Fruit fly (Drosophila melanogaster): ENCODE results near the gene CG12011.
A peak's percentile ranks its signal among the peaks of the same experiment; 100 is the strongest.

The CG12011 gene

dm6 chr3L:1741655-1742551, 47.5 kb downstream of the CG12011 start (continued):
- TF ChIP-seq CG13296 (GFP tag; optimal IDR thresholded peaks at IDR 0.05) (peak; percentile 60), MESR4 (GFP tag; optimal IDR thresholded peaks at IDR 0.05) (no peak), Dip2 (GFP tag; IDR thresholded peaks at IDR 0.05) (no peak), CG12744 (GFP tag; optimal IDR thresholded peaks at IDR 0.05) (no peak), Kr (GFP tag; optimal IDR thresholded peaks at IDR 0.05) (no peak), hkb (optimal IDR thresholded peaks at IDR 0.05) (no peak), hkb (GFP tag; IDR thresholded peaks at IDR 0.05) (no peak; the same call in 1 of the 2 replicates), tin (GFP tag; optimal IDR thresholded peaks at IDR 0.05) (no peak), CG2120 (GFP tag; optimal IDR thresholded peaks at IDR 0.05) (no peak), CG18764 (GFP tag; optimal IDR thresholded peaks at IDR 0.05) (no peak), Dbx (GFP tag; IDR thresholded peaks at IDR 0.05) (peak; percentile 15; the same call in 1 of the 3 replicates), lab (GFP tag; optimal IDR thresholded peaks at IDR 0.05) (peak; percentile 40), CG10543 (GFP tag; optimal IDR thresholded peaks at IDR 0.05) (peak; percentile 75), so (GFP tag; IDR thresholded peaks at IDR 0.05) (peak; percentile 39; the same call in 1 of the 3 replicates), Hr78 (GFP tag; optimal IDR thresholded peaks at IDR 0.05) (peak in 1 of 2 experiments; percentile 7), MTF-1 (GFP tag; optimal IDR thresholded peaks at IDR 0.05; ENCODE audit: borderline replicate concordance) (no peak), HmgZ (tag; optimal IDR thresholded peaks at IDR 0.05) (peak; percentile 22), CG6854 (GFP tag; optimal IDR thresholded peaks at IDR 0.05) (peak; percentile 29)

dm6 chr3L:1742552-1743097, 48.2 kb downstream of the CG12011 start:
- peak; percentile 13 for TF ChIP-seq ac (GFP tag; optimal IDR thresholded peaks at IDR 0.05)
- TF ChIP-seq ken (GFP tag; IDR thresholded peaks at IDR 0.05): 0 out of 3 replicates have a peak, but pooled peaks have one; percentile 49
- TF ChIP-seq kni (GFP tag; optimal IDR thresholded peaks at IDR 0.05): peak; percentile 13
- peak; percentile 35 for TF ChIP-seq HLHmδ (GFP tag; optimal IDR thresholded peaks at IDR 0.05)
- TF ChIP-seq hbn (GFP tag; IDR thresholded peaks at IDR 0.05; ENCODE audit: partially characterized antibody): no peak
- no peak for TF ChIP-seq unpg (GFP tag; optimal IDR thresholded peaks at IDR 0.05)
- TF ChIP-seq run (tag; optimal IDR thresholded peaks at IDR 0.05): no peak
- peak; percentile 4 for TF ChIP-seq NC2β (GFP tag; optimal IDR thresholded peaks at IDR 0.05)
- peak; percentile 50 for TF ChIP-seq wek (GFP tag; optimal IDR thresholded peaks at IDR 0.05)
- no peak for TF ChIP-seq CG17802 (tag; optimal IDR thresholded peaks at IDR 0.05)
- peak; percentile 16 for TF ChIP-seq onecut (GFP tag; IDR thresholded peaks at IDR 0.05)
- TF ChIP-seq ci (GFP tag; IDR thresholded peaks at IDR 0.05): peak; percentile 22; the same call in 1 of the 3 replicates
- peak; percentile 34 for TF ChIP-seq CG1603 (tag; optimal IDR thresholded peaks at IDR 0.05)
- TF ChIP-seq Trl (optimal IDR thresholded peaks at IDR 0.05): no peak
- peak; percentile 15 for TF ChIP-seq Trl (GFP tag; optimal IDR thresholded peaks at IDR 0.05)
- peak; percentile 95 for TF ChIP-seq grn (GFP tag; optimal IDR thresholded peaks at IDR 0.05)
- no peak for TF ChIP-seq ase (GFP tag; IDR thresholded peaks at IDR 0.05)
- peak; percentile 9 for TF ChIP-seq salm (tag; optimal IDR thresholded peaks at IDR 0.05)
- TF ChIP-seq Gug (GFP tag; IDR thresholded peaks at IDR 0.05): no peak
- no peak for TF ChIP-seq CG14014 (GFP tag; IDR thresholded peaks at IDR 0.05)
- TF ChIP-seq CG15601 (tag; optimal IDR thresholded peaks at IDR 0.05): peak; percentile 19
- peak; percentile 9 for TF ChIP-seq Jarid2 (GFP tag; optimal IDR thresholded peaks at IDR 0.05)
- peak; percentile 28 for TF ChIP-seq CG12104 (GFP tag; optimal IDR thresholded peaks at IDR 0.05)
- peak; percentile 94 for TF ChIP-seq CG34376 (GFP tag; optimal IDR thresholded peaks at IDR 0.05)
- no peak for TF ChIP-seq CG13894 (tag; optimal IDR thresholded peaks at IDR 0.05)
- TF ChIP-seq CG8290 (GFP tag; optimal IDR thresholded peaks at IDR 0.05): no peak
- peak; percentile 20 to 22 for TF ChIP-seq CG8290 (tag; optimal IDR thresholded peaks at IDR 0.05)
- TF ChIP-seq tna (GFP tag; IDR thresholded peaks at IDR 0.05; ENCODE audit: partially characterized antibody): no peak
- no peak for TF ChIP-seq CG10147 (GFP tag; optimal IDR thresholded peaks at IDR 0.05)
- peak; percentile 22 for TF ChIP-seq dmrt11E (tag; optimal IDR thresholded peaks at IDR 0.05)
